Worm (Caenorhabditis elegans) whole organism, mixed stage, embryonic: ENCODE measurements around the gene T11F8.5.

Experiments used
- M03D4.4 ChIP-seq: sonication (generic microtip); optimal IDR thresholded peaks from 2 replicates; lab custom pipeline; 2017; ENCODE audit warnings: mild to moderate bottlenecking, missing genetic modification characterization, missing compliant biosample characterization
- bed-3 ChIP-seq: fragments of 200-800 bp; sonication (Bioruptor generic); optimal IDR thresholded peaks from 3 replicates; lab custom pipeline; 2018; ENCODE audit warnings: mild to moderate bottlenecking, missing genetic modification characterization, moderate library complexity, missing compliant biosample characterization
- blmp-1 ChIP-seq: fragments of 150-350 bp; optimal IDR thresholded peaks from 2 replicates; lab custom pipeline; 2014; ENCODE audit warnings: missing biosample characterization, missing genetic modification characterization
- ceh-39 ChIP-seq: fragments of 150-350 bp; optimal IDR thresholded peaks from 2 replicates; lab custom pipeline; 2014; ENCODE audit warnings: missing biosample characterization, missing genetic modification characterization
- ceh-43 ChIP-seq: fragments of 200-800 bp; sonication (Bioruptor generic); optimal IDR thresholded peaks from 2 replicates; lab custom pipeline; 2018; ENCODE audit warnings: mild to moderate bottlenecking, missing genetic modification characterization, moderate library complexity, missing compliant biosample characterization
- ceh-83 ChIP-seq: fragments of 200-800 bp; sonication (Bioruptor generic); optimal IDR thresholded peaks from 2 replicates; lab custom pipeline; 2018; ENCODE audit warnings: mild to moderate bottlenecking, missing genetic modification characterization, missing compliant biosample characterization
- ces-1 ChIP-seq: fragments of 150-350 bp; optimal IDR thresholded peaks from 2 replicates; lab custom pipeline; 2014; ENCODE audit warnings: missing biosample characterization, missing genetic modification reagents, missing genetic modification characterization
- cnd-1 ChIP-seq: fragments of 200-800 bp; sonication (Bioruptor generic); optimal IDR thresholded peaks from 2 replicates; lab custom pipeline; 2018; ENCODE audit warnings: mild to moderate bottlenecking, missing genetic modification characterization, missing compliant biosample characterization
- drap-1 ChIP-seq: fragments of 200-800 bp; sonication (Bioruptor generic); optimal IDR thresholded peaks from 3 replicates; lab custom pipeline; 2018; ENCODE audit warnings: mild to moderate bottlenecking, missing genetic modification characterization, missing compliant biosample characterization
- elt-1 ChIP-seq: sonication (generic microtip); optimal IDR thresholded peaks from 2 replicates; lab custom pipeline; 2017; ENCODE audit warnings: missing genetic modification characterization, mild to moderate bottlenecking, missing compliant biosample characterization, antibody characterized with exemption, moderate library complexity, borderline replicate concordance; ENCODE audit not compliant: insufficient read depth
- elt-3 ChIP-seq: fragments of 150-350 bp; optimal IDR thresholded peaks from 2 replicates; lab custom pipeline; 2014; ENCODE audit warnings: missing biosample characterization, missing genetic modification characterization
- flh-1 ChIP-seq: fragments of 200-800 bp; sonication (Bioruptor generic); optimal IDR thresholded peaks from 2 replicates; lab custom pipeline; 2018; ENCODE audit warnings: mild to moderate bottlenecking, missing genetic modification characterization, moderate library complexity, missing compliant biosample characterization
- ham-2 ChIP-seq: fragments of 200-800 bp; sonication (Bioruptor generic); optimal IDR thresholded peaks from 2 replicates; lab custom pipeline; 2018; ENCODE audit warnings: mild to moderate bottlenecking, missing genetic modification characterization, missing compliant biosample characterization
- hlh-1 ChIP-seq: fragments of 150-350 bp; optimal IDR thresholded peaks from 2 replicates; lab custom pipeline; 2014; ENCODE audit warnings: missing biosample characterization, missing genetic modification reagents, missing genetic modification characterization
- lin-13 ChIP-seq: fragments of 150-350 bp; optimal IDR thresholded peaks from 2 replicates; lab custom pipeline; 2014; ENCODE audit warnings: missing biosample characterization, missing genetic modification characterization
- lin-32 ChIP-seq: fragments of 200-800 bp; sonication (Bioruptor generic); optimal IDR thresholded peaks from 2 replicates; lab custom pipeline; 2018; ENCODE audit warnings: mild to moderate bottlenecking, missing genetic modification characterization, missing compliant biosample characterization
- lsy-2 ChIP-seq: fragments of 150-350 bp; optimal IDR thresholded peaks from 2 replicates; lab custom pipeline; 2014; ENCODE audit warnings: missing biosample characterization, missing genetic modification characterization
- mab-5 ChIP-seq: fragments of 150-350 bp; optimal IDR thresholded peaks from 2 replicates; lab custom pipeline; 2014; ENCODE audit warnings: missing biosample characterization, missing genetic modification characterization
- mep-1 ChIP-seq: fragments of 150-350 bp; optimal IDR thresholded peaks from 2 replicates; lab custom pipeline; 2017; ENCODE audit warnings: missing biosample characterization, missing genetic modification reagents, missing genetic modification characterization, inconsistent platforms
- mls-2 ChIP-seq: sonication (generic microtip); optimal IDR thresholded peaks from 2 replicates; lab custom pipeline; 2016; ENCODE audit warnings: mild to moderate bottlenecking, missing genetic modification characterization, moderate library complexity, missing compliant biosample characterization
- nhr-12 ChIP-seq: fragments of 150-350 bp; optimal IDR thresholded peaks from 2 replicates; lab custom pipeline; 2014; ENCODE audit warnings: missing biosample characterization, missing genetic modification characterization
- nhr-2 ChIP-seq: fragments of 150-350 bp; optimal IDR thresholded peaks from 2 replicates; lab custom pipeline; 2014; ENCODE audit warnings: missing biosample characterization, missing genetic modification characterization
- nhr-237 ChIP-seq: fragments of 150-350 bp; optimal IDR thresholded peaks from 2 replicates; lab custom pipeline; 2014; ENCODE audit warnings: missing biosample characterization, missing genetic modification characterization
- nhr-28 ChIP-seq: fragments of 150-350 bp; optimal IDR thresholded peaks from 2 replicates; lab custom pipeline; 2014; ENCODE audit warnings: missing biosample characterization, missing genetic modification characterization
- nhr-76 ChIP-seq: sonication (generic microtip); optimal IDR thresholded peaks from 2 replicates; lab custom pipeline; 2017; ENCODE audit warnings: missing biosample characterization, missing genetic modification characterization
- pha-4 ChIP-seq: fragments of 150-350 bp; optimal IDR thresholded peaks from 2 replicates; lab custom pipeline; 2018; ENCODE audit warnings: missing biosample characterization, missing genetic modification reagents, missing genetic modification characterization
- sem-2 ChIP-seq: fragments of 200-800 bp; sonication (Bioruptor generic); optimal IDR thresholded peaks from 2 replicates; lab custom pipeline; 2018; ENCODE audit warnings: mild to moderate bottlenecking, missing genetic modification characterization, missing compliant biosample characterization
- snpc-4 ChIP-seq: fragments of 150-350 bp; optimal IDR thresholded peaks from 2 replicates; lab custom pipeline; 2014; ENCODE audit warnings: missing biosample characterization, missing genetic modification characterization
- sptf-1 ChIP-seq: sonication (generic microtip); optimal IDR thresholded peaks from 2 replicates; lab custom pipeline; 2017; ENCODE audit warnings: mild to moderate bottlenecking, missing genetic modification characterization, moderate library complexity, missing compliant biosample characterization
- unc-120 ChIP-seq: sonication (generic microtip); optimal IDR thresholded peaks from 2 replicates; lab custom pipeline; 2017; ENCODE audit warnings: missing genetic modification characterization, missing compliant biosample characterization; ENCODE audit not compliant: poor library complexity, severe bottlenecking
- unc-39 ChIP-seq: fragments of 150-350 bp; optimal IDR thresholded peaks from 2 replicates; lab custom pipeline; 2014; ENCODE audit warnings: missing biosample characterization, missing genetic modification characterization
- unc-62 ChIP-seq: fragments of 150-350 bp; optimal IDR thresholded peaks from 2 replicates; lab custom pipeline; 2014; ENCODE audit warnings: missing biosample characterization, missing genetic modification reagents, missing genetic modification characterization
- zip-8 ChIP-seq: fragments of 150-350 bp; optimal IDR thresholded peaks from 2 replicates; lab custom pipeline; 2014; ENCODE audit warnings: missing biosample characterization, missing genetic modification characterization
- ztf-11 ChIP-seq: fragments of 150-350 bp; optimal IDR thresholded peaks from 2 replicates; lab custom pipeline; 2014; ENCODE audit warnings: missing biosample characterization, missing genetic modification characterization

The T11F8.5 gene

DNA sequence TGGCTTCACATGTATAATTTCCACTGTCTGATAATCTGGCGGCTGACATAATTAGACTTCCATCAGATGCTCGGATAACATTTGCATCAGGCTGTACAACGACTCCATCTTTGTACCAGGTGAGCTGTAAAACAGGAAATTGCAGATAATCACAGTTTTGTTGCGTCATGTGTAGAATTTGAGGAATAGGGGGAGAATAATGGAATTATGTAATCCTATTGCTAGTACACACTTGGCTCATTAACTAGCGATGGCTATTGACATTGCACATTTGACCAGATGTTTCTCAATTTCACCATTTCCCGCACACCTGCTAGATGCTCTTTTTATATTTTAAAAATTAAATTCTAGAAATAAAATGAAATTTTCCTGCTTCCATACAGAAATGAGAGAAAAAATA lies 18.6 kb downstream of the T11F8.5 start:
- TF ChIP-seq sptf-1 (tag; lab: Kevin White, UChicago), result no peak
- no peak for TF ChIP-seq nhr-237 (tag; lab: Kevin White, UChicago)
- no peak for TF ChIP-seq ceh-83
- no peak for TF ChIP-seq mab-5 (tag; lab: Kevin White, UChicago)
- no peak for TF ChIP-seq ztf-11
- no peak for TF ChIP-seq ceh-39 (tag; lab: Kevin White, UChicago)
- TF ChIP-seq nhr-12 (tag; lab: Kevin White, UChicago), result no peak
- no peak for TF ChIP-seq lsy-2 (tag; lab: Kevin White, UChicago)
- no peak for TF ChIP-seq M03D4.4 (tag; lab: Kevin White, UChicago)
- no peak for TF ChIP-seq snpc-4 (tag; lab: Kevin White, UChicago)
- TF ChIP-seq ces-1 (GFP tag; lab: Kevin White, UChicago), result peak; percentile 95
- no peak for TF ChIP-seq nhr-28 (tag; lab: Kevin White, UChicago)
- TF ChIP-seq unc-120 (tag; lab: Kevin White, UChicago), result no peak
- TF ChIP-seq unc-62 (GFP tag; lab: Kevin White, UChicago), result no peak
- no peak for TF ChIP-seq blmp-1 (tag; lab: Kevin White, UChicago)
- TF ChIP-seq ceh-43, result no peak
- no peak for TF ChIP-seq mls-2
- TF ChIP-seq zip-8 (tag; lab: Kevin White, UChicago), result peak; percentile 89
- no peak for TF ChIP-seq lin-32
- TF ChIP-seq elt-1, result no peak
- peak; percentile 32 for TF ChIP-seq cnd-1 (tag; lab: Kevin White, UChicago)
- no peak for TF ChIP-seq hlh-1
- TF ChIP-seq unc-39 (tag; lab: Kevin White, UChicago), result no peak
- peak; percentile 81 for TF ChIP-seq nhr-2 (tag; lab: Kevin White, UChicago)
- TF ChIP-seq pha-4 (tag; lab: Kevin White, UChicago), result no peak
- no peak for TF ChIP-seq drap-1 (GFP tag; lab: Kevin White, UChicago)
- TF ChIP-seq elt-3 (tag; lab: Kevin White, UChicago), result no peak
- no peak for TF ChIP-seq bed-3 (GFP tag; lab: Kevin White, UChicago)
- TF ChIP-seq mep-1, result no peak

ce11 chrIV:5502610-5503009 lies 19.8 kb downstream of the T11F8.5 start:
- TF ChIP-seq sem-2, result no peak
- peak; percentile 46 for TF ChIP-seq elt-1
- TF ChIP-seq flh-1 (GFP tag; lab: Kevin White, UChicago), result no peak
- TF ChIP-seq nhr-237 (tag; lab: Kevin White, UChicago), result no peak
- no peak for TF ChIP-seq pha-4 (tag; lab: Kevin White, UChicago)
- TF ChIP-seq nhr-2 (tag; lab: Kevin White, UChicago), result peak; percentile 84
- peak; percentile 88 for TF ChIP-seq ces-1 (GFP tag; lab: Kevin White, UChicago)
- no peak for TF ChIP-seq elt-3 (tag; lab: Kevin White, UChicago)
- TF ChIP-seq nhr-28 (tag; lab: Kevin White, UChicago), result no peak
- TF ChIP-seq zip-8 (tag; lab: Kevin White, UChicago), result peak; percentile 53
- no peak for TF ChIP-seq ztf-11
- TF ChIP-seq M03D4.4 (tag; lab: Kevin White, UChicago), result no peak
- no peak for TF ChIP-seq ceh-39 (tag; lab: Kevin White, UChicago)
- TF ChIP-seq ceh-43, result no peak
- TF ChIP-seq, all 35 proteins: peak for 4

- TF ChIP-seq nhr-2 (tag; lab: Kevin White, UChicago) (peak; percentile 69), lin-13 (no peak), nhr-28 (tag; lab: Kevin White, UChicago) (no peak), sem-2 (no peak), ham-2 (GFP tag; lab: Kevin White, UChicago) (no peak), mep-1 (no peak), ceh-39 (tag; lab: Kevin White, UChicago) (no peak), nhr-237 (tag; lab: Kevin White, UChicago) (no peak), drap-1 (GFP tag; lab: Kevin White, UChicago) (no peak), ztf-11 (no peak), unc-62 (GFP tag; lab: Kevin White, UChicago) (peak; percentile 50), mls-2 (no peak), flh-1 (GFP tag; lab: Kevin White, UChicago) (no peak), cnd-1 (tag; lab: Kevin White, UChicago) (no peak), lsy-2 (tag; lab: Kevin White, UChicago) (no peak), ceh-43 (no peak), elt-3 (tag; lab: Kevin White, UChicago) (no peak), sptf-1 (tag; lab: Kevin White, UChicago) (no peak), unc-39 (tag; lab: Kevin White, UChicago) (no peak), zip-8 (tag; lab: Kevin White, UChicago) (peak; percentile 45), nhr-76 (tag; lab: Kevin White, UChicago) (no peak), ces-1 (GFP tag; lab: Kevin White, UChicago) (peak; percentile 53), elt-1 (peak; percentile 79), M03D4.4 (tag; lab: Kevin White, UChicago) (no peak)
Measured at ce11 chrIV:5506642-5507041, 23.8 kb downstream of the T11F8.5 start.
